Fruit fly (Drosophila melanogaster): ENCODE data around the gene Srp72.

The Srp72 gene

DNA sequence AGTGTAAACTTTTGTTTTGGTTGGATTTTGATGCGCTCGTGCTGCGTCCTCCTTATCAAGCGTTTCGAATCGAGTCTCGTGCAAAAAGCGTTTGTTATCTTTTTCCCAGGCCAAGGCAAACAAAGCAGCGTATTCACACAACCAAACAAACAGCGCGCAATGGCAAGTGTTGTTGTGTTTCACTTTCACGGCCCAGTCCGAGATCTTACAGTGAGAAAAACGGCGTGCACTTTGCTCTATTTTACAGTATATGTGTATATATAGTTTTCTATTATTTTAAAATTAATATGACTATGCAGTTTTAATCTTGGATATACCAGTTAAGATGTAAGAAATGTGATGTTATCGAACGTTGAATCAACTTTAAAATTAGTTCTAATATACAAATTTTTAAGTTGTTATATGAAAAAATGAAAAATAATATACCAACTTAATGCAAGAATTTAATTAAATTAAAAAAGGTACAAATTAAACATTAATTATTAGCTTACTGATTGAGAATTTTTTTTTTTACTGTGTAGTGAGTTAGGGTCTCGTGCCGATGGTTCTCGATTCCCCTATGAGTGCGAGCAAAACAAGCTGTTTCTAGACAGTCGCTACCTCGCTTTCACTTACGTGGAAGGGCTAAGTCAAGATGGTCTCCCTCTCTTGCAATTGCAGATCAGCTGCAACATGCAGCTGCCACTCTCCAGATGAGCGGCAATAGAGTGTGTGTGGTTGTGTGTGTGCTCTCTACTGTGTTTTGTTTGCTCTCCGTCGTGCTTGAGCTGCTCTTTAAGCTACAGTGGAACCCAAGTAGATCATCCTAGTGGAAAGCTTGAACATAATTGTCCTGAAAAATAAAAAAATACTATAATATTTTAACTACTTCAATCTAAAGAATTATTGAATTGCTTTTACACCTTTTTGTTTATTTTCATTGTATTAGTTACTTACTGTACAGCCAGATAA, 6.0 kb downstream of the Srp72 start (continued):
- TF ChIP-seq CG7963 (GFP tag; IDR thresholded peaks at IDR 0.05; ENCODE audit: partially characterized antibody) (no peak), Xbp1 (GFP tag; optimal IDR thresholded peaks at IDR 0.05) (peak; percentile 80), H2.0 (GFP tag; IDR thresholded peaks at IDR 0.05) (peak; percentile 54), CG17385 (GFP tag; optimal IDR thresholded peaks at IDR 0.05) (peak; percentile 82), Lpt (GFP tag; optimal IDR thresholded peaks at IDR 0.05) (no peak), CG15479 (GFP tag; optimal IDR thresholded peaks at IDR 0.05) (peak; percentile 87), CG2875 (GFP tag; optimal IDR thresholded peaks at IDR 0.05) (peak; percentile 85), tin (GFP tag; optimal IDR thresholded peaks at IDR 0.05) (peak; percentile 85), Atf3 (GFP tag; optimal IDR thresholded peaks at IDR 0.05) (no peak), Hmr (GFP tag; optimal IDR thresholded peaks at IDR 0.05) (peak; percentile 84), grn (GFP tag; optimal IDR thresholded peaks at IDR 0.05) (no peak), Ets97D (GFP tag; optimal IDR thresholded peaks at IDR 0.05) (peak; percentile 29), CG11398 (GFP tag; optimal IDR thresholded peaks at IDR 0.05) (no peak), CG30431 (GFP tag; optimal IDR thresholded peaks at IDR 0.05) (peak; percentile 68), run (tag; optimal IDR thresholded peaks at IDR 0.05) (peak; percentile 87), Spps (tag; optimal IDR thresholded peaks at IDR 0.05) (peak; percentile 95), shn (GFP tag; optimal IDR thresholded peaks at IDR 0.05) (no peak), unpg (GFP tag; optimal IDR thresholded peaks at IDR 0.05) (peak; percentile 94), maf-S (GFP tag; optimal IDR thresholded peaks at IDR 0.05) (no peak), CG30020 (tag; optimal IDR thresholded peaks at IDR 0.05) (peak; percentile 72), tio (GFP tag; optimal IDR thresholded peaks at IDR 0.05) (peak; percentile 86), H15 (GFP tag; IDR thresholded peaks at IDR 0.05) (peak; percentile 77; the same call in 2 of the 3 replicates), CG9817 (tag; optimal IDR thresholded peaks at IDR 0.05) (peak; percentile 75), gro (GFP tag; optimal IDR thresholded peaks at IDR 0.05) (no peak), jumu (GFP tag; optimal IDR thresholded peaks at IDR 0.05) (peak; percentile 9), Hsf (GFP tag; optimal IDR thresholded peaks at IDR 0.05) (peak; percentile 25), Hey (tag; optimal IDR thresholded peaks at IDR 0.05) (no peak), Stat92E (GFP tag; optimal IDR thresholded peaks at IDR 0.05) (peak in 1 of 3 experiments; percentile 88), Chrac-16 (GFP tag; optimal IDR thresholded peaks at IDR 0.05) (peak; percentile 68), Hand (GFP tag; optimal IDR thresholded peaks at IDR 0.05) (peak; percentile 47), al (GFP tag; IDR thresholded peaks at IDR 0.05) (peak; percentile 43; the same call in 1 of the 2 replicates), pfk (GFP tag; optimal IDR thresholded peaks at IDR 0.05) (peak; percentile 13), wek (GFP tag; optimal IDR thresholded peaks at IDR 0.05) (no peak), ERR (GFP tag; optimal IDR thresholded peaks at IDR 0.05) (no peak), CG18476 (GFP tag; optimal IDR thresholded peaks at IDR 0.05) (peak; percentile 81), hkb (optimal IDR thresholded peaks at IDR 0.05) (no peak), hkb (GFP tag; IDR thresholded peaks at IDR 0.05) (peak; percentile 77), CG3995 (GFP tag; optimal IDR thresholded peaks at IDR 0.05) (peak; percentile 22), Nf-YC (tag; optimal IDR thresholded peaks at IDR 0.05) (peak; percentile 73), Gsc (GFP tag; IDR thresholded peaks at IDR 0.05) (no peak; the same call in 1 of the 2 replicates), CG17361 (GFP tag; IDR thresholded peaks at IDR 0.05) (peak; percentile 98), NC2α (GFP tag; optimal IDR thresholded peaks at IDR 0.05) (no peak), Myb (GFP tag; optimal IDR thresholded peaks at IDR 0.05) (no peak), ase (GFP tag; IDR thresholded peaks at IDR 0.05) (peak; percentile 58; the same call in 2 of the 3 replicates), Dip2 (GFP tag; IDR thresholded peaks at IDR 0.05) (no peak), ash1 (GFP tag; optimal IDR thresholded peaks at IDR 0.05) (no peak), nom (GFP tag; optimal IDR thresholded peaks at IDR 0.05) (peak; percentile 88), cwo (GFP tag; optimal IDR thresholded peaks at IDR 0.05) (peak; percentile 99), Doc3 (GFP tag; IDR thresholded peaks at IDR 0.05; ENCODE audit: partially characterized antibody) (no peak)
